Worm (Caenorhabditis elegans): Measurements from ENCODE around the gene asp-6.

ce11 chrV:8254973-8255372, 13.8 kb downstream of the asp-6 start:
- TF ChIP-seq cog-1 (tag; optimal IDR thresholded peaks at IDR 0.05) (no peak), klf-2 (GFP tag; conservative IDR thresholded peaks at IDR 0.05) (no peak), T22C8.4 (GFP tag; IDR thresholded peaks at IDR 0.05) (no peak), ztf-23 (GFP tag; IDR thresholded peaks at IDR 0.05) (no peak)

Measured in whole organism, midembryonic.